Worm (Caenorhabditis elegans) whole organism, L1 larva: ENCODE measurements around the gene F13D11.4.
A peak's percentile ranks its signal among the peaks of the same experiment; 100 is the strongest.

Experiments used
- C04F5.9 ChIP-seq: sonication (generic microtip); optimal IDR thresholded peaks from 2 replicates; lab custom pipeline; 2016; ENCODE audit warnings: missing genetic modification characterization, missing compliant biosample characterization
- C16A3.4 ChIP-seq: fragments of 150-350 bp; optimal IDR thresholded peaks from 2 replicates; lab custom pipeline; 2014; ENCODE audit warnings: missing biosample characterization, missing genetic modification characterization
- aha-1 ChIP-seq: fragments of 150-350 bp; optimal IDR thresholded peaks from 2 replicates; lab custom pipeline; 2014; ENCODE audit warnings: missing biosample characterization, missing genetic modification characterization
- alr-1 ChIP-seq: fragments of 200-800 bp; sonication (Bioruptor generic); optimal IDR thresholded peaks from 2 replicates; lab custom pipeline; 2018; ENCODE audit warnings: borderline replicate concordance, mild to moderate bottlenecking, missing genetic modification characterization, missing compliant biosample characterization
- aly-2 ChIP-seq: fragments of 150-350 bp; optimal IDR thresholded peaks from 2 replicates; lab custom pipeline; 2014; ENCODE audit warnings: missing biosample characterization, missing genetic modification characterization
- blmp-1 ChIP-seq: fragments of 150-350 bp; optimal IDR thresholded peaks from 2 replicates; lab custom pipeline; 2014; ENCODE audit warnings: missing biosample characterization, missing genetic modification characterization
- ceh-63 ChIP-seq: fragments of 200-800 bp; sonication (Bioruptor generic); optimal IDR thresholded peaks from 2 replicates; lab custom pipeline; 2018; ENCODE audit warnings: mild to moderate bottlenecking, missing genetic modification characterization, missing compliant biosample characterization
- ceh-8 ChIP-seq: fragments of 200-800 bp; sonication (Bioruptor generic); optimal IDR thresholded peaks from 2 replicates; lab custom pipeline; 2018; ENCODE audit warnings: mild to moderate bottlenecking, missing genetic modification characterization, moderate library complexity, missing compliant biosample characterization
- ceh-82 ChIP-seq, 3 experiments: fragments of 150-350 bp in 1 of 3; sonication (generic microtip) in 2 of 3; optimal IDR thresholded peaks; 2 replicates each; lab custom pipeline; 2014 to 2017; ENCODE audit warnings: missing biosample characterization in 3 of 3, missing genetic modification characterization in 3 of 3
- ceh-90 ChIP-seq: sonication (generic microtip); optimal IDR thresholded peaks from 2 replicates; lab custom pipeline; 2016; ENCODE audit warnings: missing genetic modification characterization, missing compliant biosample characterization
- ces-1 ChIP-seq: fragments of 150-350 bp; optimal IDR thresholded peaks from 2 replicates; lab custom pipeline; 2014; ENCODE audit warnings: missing biosample characterization, missing genetic modification reagents, missing genetic modification characterization
- dsc-1 ChIP-seq: sonication (generic microtip); optimal IDR thresholded peaks from 2 replicates; lab custom pipeline; 2016; ENCODE audit warnings: mild to moderate bottlenecking, missing genetic modification characterization, missing compliant biosample characterization
- efl-3 ChIP-seq: fragments of 200-800 bp; sonication (Bioruptor generic); optimal IDR thresholded peaks from 2 replicates; lab custom pipeline; 2018; ENCODE audit warnings: mild to moderate bottlenecking, missing genetic modification characterization, missing compliant biosample characterization
- egl-13 ChIP-seq: sonication (generic microtip); optimal IDR thresholded peaks from 2 replicates; lab custom pipeline; 2016; ENCODE audit warnings: missing genotype, missing genetic modification reagents, missing genetic modification characterization, missing compliant biosample characterization
- elt-2 ChIP-seq: sonication (generic microtip); optimal IDR thresholded peaks from 2 replicates; lab custom pipeline; 2016; ENCODE audit warnings: missing genetic modification characterization, mild to moderate bottlenecking, inconsistent platforms, missing compliant biosample characterization, missing genetic modification reagents
- elt-3 ChIP-seq, 6 experiments: fragments of 150-350 bp in 1 of 6; sonication (generic microtip); optimal IDR thresholded peaks; 2 replicates each; lab custom pipeline; 2017 to 2018; ENCODE audit warnings: missing biosample characterization in 6 of 6, missing genetic modification characterization in 6 of 6, inconsistent platforms in 1 of 6
- fkh-10 ChIP-seq: sonication (generic microtip); optimal IDR thresholded peaks from 2 replicates; lab custom pipeline; 2017; ENCODE audit warnings: missing biosample characterization, missing genetic modification reagents, missing genetic modification characterization
- fkh-8 ChIP-seq: sonication (generic microtip); optimal IDR thresholded peaks from 2 replicates; lab custom pipeline; 2016; ENCODE audit warnings: mild to moderate bottlenecking, missing genetic modification characterization, missing compliant biosample characterization
- fos-1 ChIP-seq: fragments of 150-350 bp; optimal IDR thresholded peaks from 2 replicates; lab custom pipeline; 2014; ENCODE audit warnings: missing biosample characterization, missing genetic modification characterization
- grh-1 ChIP-seq: fragments of 200-800 bp; sonication (Bioruptor generic); IDR thresholded peaks from 2 replicates; pipeline ENCODE4 v1.3.6; 2022; ENCODE audit warnings: missing genetic modification reagents, missing genetic modification characterization, missing compliant biosample characterization
- irx-1 ChIP-seq: sonication (generic microtip); optimal IDR thresholded peaks from 2 replicates; lab custom pipeline; 2016; ENCODE audit warnings: missing genetic modification characterization, missing compliant biosample characterization
- lin-13 ChIP-seq: fragments of 150-350 bp; optimal IDR thresholded peaks from 2 replicates; lab custom pipeline; 2014; ENCODE audit warnings: missing biosample characterization, missing genetic modification reagents, missing genetic modification characterization
- lin-14 ChIP-seq: fragments of 200-800 bp; sonication (Bioruptor generic); optimal IDR thresholded peaks from 2 replicates; lab custom pipeline; 2018; ENCODE audit warnings: mild to moderate bottlenecking, missing genetic modification characterization, moderate library complexity, missing compliant biosample characterization
- lin-35 ChIP-seq, 2 experiments: fragments of 150-350 bp; optimal IDR thresholded peaks; 2 replicates each; lab custom pipeline; 2014; ENCODE audit warnings: missing biosample characterization in 2 of 2, missing genetic modification characterization in 2 of 2, missing genetic modification reagents in 2 of 2
- lin-39 ChIP-seq: fragments of 150-350 bp; optimal IDR thresholded peaks from 2 replicates; lab custom pipeline; 2014; ENCODE audit warnings: missing biosample characterization, missing genetic modification reagents, missing genetic modification characterization
- lir-3 ChIP-seq: sonication (generic microtip); optimal IDR thresholded peaks from 2 replicates; lab custom pipeline; 2016; ENCODE audit warnings: mild to moderate bottlenecking, missing genetic modification characterization, moderate library complexity, missing compliant biosample characterization; ENCODE audit not compliant: poor library complexity
- mab-9 ChIP-seq: fragments of 200-800 bp; sonication (Bioruptor generic); IDR thresholded peaks from 2 replicates; pipeline ENCODE4 v1.3.6; 2022; ENCODE audit warnings: missing genetic modification reagents, missing genetic modification characterization, missing compliant biosample characterization
- mep-1 ChIP-seq: fragments of 150-350 bp; optimal IDR thresholded peaks from 2 replicates; lab custom pipeline; 2014; ENCODE audit warnings: missing biosample characterization, missing genetic modification characterization
- nhr-20 ChIP-seq: sonication (generic microtip); optimal IDR thresholded peaks from 2 replicates; lab custom pipeline; 2016; ENCODE audit warnings: mild to moderate bottlenecking, missing genetic modification characterization, missing compliant biosample characterization
- nhr-237 ChIP-seq: fragments of 150-350 bp; optimal IDR thresholded peaks from 2 replicates; lab custom pipeline; 2014; ENCODE audit warnings: missing biosample characterization, missing genetic modification characterization
- nhr-47 ChIP-seq: sonication (generic microtip); optimal IDR thresholded peaks from 2 replicates; lab custom pipeline; 2016; ENCODE audit warnings: mild to moderate bottlenecking, missing genetic modification characterization, moderate library complexity, missing compliant biosample characterization
- nhr-71 ChIP-seq: sonication (generic microtip); optimal IDR thresholded peaks from 2 replicates; lab custom pipeline; 2016; ENCODE audit warnings: mild to moderate bottlenecking, missing genetic modification characterization, moderate library complexity, missing compliant biosample characterization
- nhr-76 ChIP-seq: sonication (generic microtip); optimal IDR thresholded peaks from 2 replicates; lab custom pipeline; 2017; ENCODE audit warnings: missing biosample characterization, missing genetic modification characterization
- nhr-77 ChIP-seq: fragments of 150-350 bp; optimal IDR thresholded peaks from 2 replicates; lab custom pipeline; 2014; ENCODE audit warnings: missing biosample characterization, missing genetic modification characterization
- nhr-84 ChIP-seq: sonication (generic microtip); optimal IDR thresholded peaks from 2 replicates; lab custom pipeline; 2017; ENCODE audit warnings: missing biosample characterization, missing genetic modification characterization
- nhr-85 ChIP-seq: sonication (generic microtip); peaks from one replicate; lab custom pipeline; 2016; ENCODE audit warnings: missing genetic modification characterization, inconsistent platforms, missing compliant biosample characterization
- nhr-90 ChIP-seq: sonication (generic microtip); optimal IDR thresholded peaks from 2 replicates; lab custom pipeline; 2016; ENCODE audit warnings: mild to moderate bottlenecking, missing genetic modification characterization, missing compliant biosample characterization; ENCODE audit not compliant: poor library complexity
- pag-3 ChIP-seq: sonication (generic microtip); optimal IDR thresholded peaks from 2 replicates; lab custom pipeline; 2017; ENCODE audit warnings: missing genetic modification characterization, mild to moderate bottlenecking, missing compliant biosample characterization, antibody characterized with exemption, borderline replicate concordance; ENCODE audit not compliant: insufficient read depth
- rnt-1 ChIP-seq: sonication (generic microtip); optimal IDR thresholded peaks from 2 replicates; lab custom pipeline; 2016; ENCODE audit warnings: mild to moderate bottlenecking, missing genetic modification characterization, moderate library complexity, missing compliant biosample characterization
- snu-23 ChIP-seq: sonication (generic microtip); optimal IDR thresholded peaks from 2 replicates; lab custom pipeline; 2016; ENCODE audit warnings: missing genetic modification characterization, missing compliant biosample characterization
- tlp-1 ChIP-seq: fragments of 150-350 bp; optimal IDR thresholded peaks from 2 replicates; lab custom pipeline; 2014; ENCODE audit warnings: missing biosample characterization, missing genetic modification characterization
- unc-130 ChIP-seq: fragments of 150-350 bp; optimal IDR thresholded peaks from 2 replicates; lab custom pipeline; 2017; ENCODE audit warnings: missing biosample characterization, missing genetic modification characterization, inconsistent platforms
- unc-98 ChIP-seq: fragments of 200-800 bp; sonication (Bioruptor generic); IDR thresholded peaks from 2 replicates; pipeline ENCODE4 v1.3.6; 2022; ENCODE audit warnings: missing genetic modification characterization, missing compliant biosample characterization
- xbp-1 ChIP-seq: sonication (generic microtip); optimal IDR thresholded peaks from 2 replicates; lab custom pipeline; 2016; ENCODE audit warnings: missing genetic modification characterization, missing compliant biosample characterization
- zag-1 ChIP-seq: fragments of 150-350 bp; optimal IDR thresholded peaks from 2 replicates; lab custom pipeline; 2014; ENCODE audit warnings: missing biosample characterization, missing genetic modification characterization
- ztf-11 ChIP-seq, 2 experiments: sonication (generic microtip); optimal IDR thresholded peaks; 2 replicates each; lab custom pipeline; 2016 to 2017; ENCODE audit warnings: missing genetic modification characterization in 2 of 2, missing biosample characterization in 1 of 2, missing compliant biosample characterization in 1 of 2

The F13D11.4 gene

ce11 chrX:5820880-5821279, 13.7 kb downstream of the F13D11.4 start:
- TF ChIP-seq mep-1 (tag; lab: Kevin White, UChicago) = no peak
- no peak for TF ChIP-seq efl-3 (GFP tag; lab: Kevin White, UChicago)
- peak in 1 of 3 experiments; percentile 19 for TF ChIP-seq ceh-82 (tag; optimal IDR thresholded peaks at IDR 0.05; lab: Kevin White, UChicago)
- peak; percentile 30; the same call in 1 of the 2 replicates for TF ChIP-seq grh-1
- TF ChIP-seq lir-3 (tag; lab: Kevin White, UChicago) = no peak
- peak; percentile 22 for TF ChIP-seq nhr-77 (tag; lab: Kevin White, UChicago)
- TF ChIP-seq egl-13 (tag; lab: Kevin White, UChicago) = no peak
- TF ChIP-seq xbp-1 (tag; lab: Kevin White, UChicago) = peak; percentile 9
- TF ChIP-seq zag-1 (tag; lab: Kevin White, UChicago) = no peak
- TF ChIP-seq nhr-20 (tag; lab: Kevin White, UChicago) = peak; percentile 53
- no peak for TF ChIP-seq pag-3 (tag; lab: Kevin White, UChicago)
- TF ChIP-seq lin-14 (GFP tag; lab: Kevin White, UChicago) = peak; percentile 88
- no peak for TF ChIP-seq ces-1 (GFP tag; lab: Kevin White, UChicago)
- peak in 1 of 2 experiments; percentile 20 for TF ChIP-seq lin-35 (GFP tag; optimal IDR thresholded peaks at IDR 0.05; lab: Kevin White, UChicago)
- peak; percentile 55 for TF ChIP-seq nhr-90 (tag; lab: Kevin White, UChicago)
- TF ChIP-seq blmp-1 = peak; percentile 37
- TF ChIP-seq nhr-47 (tag; lab: Kevin White, UChicago) = peak; percentile 8
- TF ChIP-seq elt-3 (tag; optimal IDR thresholded peaks at IDR 0.05; lab: Kevin White, UChicago) = peak in 3 of 6 experiments; percentile 5 to 30 (median 12)
- peak; percentile 57 for TF ChIP-seq nhr-71 (tag; lab: Kevin White, UChicago)
- TF ChIP-seq irx-1 (tag; lab: Kevin White, UChicago) = peak; percentile 15
- peak; percentile 26 for TF ChIP-seq snu-23 (GFP tag; lab: Kevin White, UChicago)
- no peak for TF ChIP-seq lin-39 (tag; lab: Kevin White, UChicago)
- TF ChIP-seq nhr-85 (tag; lab: Kevin White, UChicago) = peak; percentile 89
- peak; percentile 26 for TF ChIP-seq unc-130 (tag; lab: Kevin White, UChicago)

- no peak for TF ChIP-seq tlp-1 (tag; lab: Kevin White, UChicago)
- no peak for TF ChIP-seq ztf-11 (tag; optimal IDR thresholded peaks at IDR 0.05; lab: Kevin White, UChicago)
- TF ChIP-seq pag-3 (tag; lab: Kevin White, UChicago) = no peak
- no peak for TF ChIP-seq fkh-8 (tag; lab: Kevin White, UChicago)
- peak; percentile 52 for TF ChIP-seq fkh-10 (GFP tag; lab: Kevin White, UChicago)
- no peak for TF ChIP-seq alr-1 (tag; lab: Kevin White, UChicago)
- no peak for TF ChIP-seq grh-1
- TF ChIP-seq nhr-76 = no peak
- peak; percentile 78 for TF ChIP-seq nhr-85 (tag; lab: Kevin White, UChicago)
- TF ChIP-seq nhr-77 (tag; lab: Kevin White, UChicago) = no peak
- TF ChIP-seq nhr-47 (tag; lab: Kevin White, UChicago) = peak; percentile 24
- no peak for TF ChIP-seq ceh-8
- TF ChIP-seq aly-2 (tag; lab: Kevin White, UChicago) = no peak
- TF ChIP-seq rnt-1 (tag; lab: Kevin White, UChicago) = peak; percentile 48
- peak in 1 of 2 experiments; percentile 20 for TF ChIP-seq lin-35 (GFP tag; optimal IDR thresholded peaks at IDR 0.05; lab: Kevin White, UChicago)
- TF ChIP-seq mab-9 = no peak
- no peak for TF ChIP-seq lir-3 (tag; lab: Kevin White, UChicago)
- no peak for TF ChIP-seq nhr-237 (tag; lab: Kevin White, UChicago)
- peak; percentile 93 for TF ChIP-seq lin-14 (GFP tag; lab: Kevin White, UChicago)
- no peak for TF ChIP-seq fos-1 (tag; lab: Kevin White, UChicago)
- TF ChIP-seq ces-1 (GFP tag; lab: Kevin White, UChicago) = peak; percentile 10
- TF ChIP-seq nhr-84 (tag; lab: Kevin White, UChicago) = no peak
- TF ChIP-seq xbp-1 (tag; lab: Kevin White, UChicago) = peak; percentile 6
- no peak for TF ChIP-seq elt-3 (tag; optimal IDR thresholded peaks at IDR 0.05; lab: Kevin White, UChicago)
- TF ChIP-seq C16A3.4 (tag; lab: Kevin White, UChicago) = no peak
- TF ChIP-seq dsc-1 (tag; lab: Kevin White, UChicago) = peak; percentile 57
- no peak for TF ChIP-seq C04F5.9
- no peak for TF ChIP-seq unc-98 (GFP tag; lab: Robert Waterston, UW)
- TF ChIP-seq lin-13 (GFP tag; lab: Kevin White, UChicago) = no peak
- TF ChIP-seq nhr-20 (tag; lab: Kevin White, UChicago) = no peak
- TF ChIP-seq ceh-90 (tag; lab: Kevin White, UChicago) = no peak
- TF ChIP-seq aha-1 (tag; lab: Kevin White, UChicago) = no peak
- no peak for TF ChIP-seq irx-1 (tag; lab: Kevin White, UChicago)
- TF ChIP-seq elt-2 (tag; lab: Kevin White, UChicago) = no peak
- no peak for TF ChIP-seq ceh-63 (GFP tag; lab: Kevin White, UChicago)
Observed at ce11 chrX:5819702-5820470, 14.7 kb downstream of the F13D11.4 start.
